Worm (Caenorhabditis elegans) whole organism, L1 larva: ENCODE measurements around the gene srz-91.

ENCODE experiments used
- C04F5.9 ChIP-seq: sonication (generic microtip); optimal IDR thresholded peaks from 2 replicates; lab custom pipeline; 2016; ENCODE audit warnings: missing genetic modification characterization, missing compliant biosample characterization
- C34B4.2 ChIP-seq: sonication (generic microtip); optimal IDR thresholded peaks from 2 replicates; lab custom pipeline; 2017; ENCODE audit warnings: mild to moderate bottlenecking, missing genetic modification characterization, missing compliant biosample characterization
- aha-1 ChIP-seq: fragments of 150-350 bp; optimal IDR thresholded peaks from 2 replicates; lab custom pipeline; 2014; ENCODE audit warnings: missing biosample characterization, missing genetic modification characterization
- alr-1 ChIP-seq: fragments of 200-800 bp; sonication (Bioruptor generic); optimal IDR thresholded peaks from 2 replicates; lab custom pipeline; 2018; ENCODE audit warnings: borderline replicate concordance, mild to moderate bottlenecking, missing genetic modification characterization, missing compliant biosample characterization
- aly-2 ChIP-seq: fragments of 150-350 bp; optimal IDR thresholded peaks from 2 replicates; lab custom pipeline; 2014; ENCODE audit warnings: missing biosample characterization, missing genetic modification characterization
- ama-1 ChIP-seq: fragments of 150-350 bp; optimal IDR thresholded peaks from 2 replicates; lab custom pipeline; 2014
- blmp-1 ChIP-seq: fragments of 150-350 bp; optimal IDR thresholded peaks from 2 replicates; lab custom pipeline; 2014; ENCODE audit warnings: missing biosample characterization, missing genetic modification characterization
- ceh-63 ChIP-seq: fragments of 200-800 bp; sonication (Bioruptor generic); optimal IDR thresholded peaks from 2 replicates; lab custom pipeline; 2018; ENCODE audit warnings: mild to moderate bottlenecking, missing genetic modification characterization, missing compliant biosample characterization
- ceh-8 ChIP-seq: fragments of 200-800 bp; sonication (Bioruptor generic); optimal IDR thresholded peaks from 2 replicates; lab custom pipeline; 2018; ENCODE audit warnings: mild to moderate bottlenecking, missing genetic modification characterization, moderate library complexity, missing compliant biosample characterization
- ceh-82 ChIP-seq, 3 experiments: fragments of 150-350 bp in 1 of 3; sonication (generic microtip) in 2 of 3; optimal IDR thresholded peaks; 2 replicates each; lab custom pipeline; 2014 to 2017; ENCODE audit warnings: missing biosample characterization in 3 of 3, missing genetic modification characterization in 3 of 3
- ces-1 ChIP-seq: fragments of 150-350 bp; optimal IDR thresholded peaks from 2 replicates; lab custom pipeline; 2014; ENCODE audit warnings: missing biosample characterization, missing genetic modification reagents, missing genetic modification characterization
- dpl-1 ChIP-seq, 3 experiments: fragments of 150-350 bp in 2 of 3; sonication (generic microtip) in 1 of 3; optimal IDR thresholded peaks; 2 replicates each; lab custom pipeline; 2014 to 2017; ENCODE audit warnings: missing biosample characterization in 3 of 3, missing genetic modification characterization in 3 of 3, missing genetic modification reagents in 3 of 3
- dsc-1 ChIP-seq: sonication (generic microtip); optimal IDR thresholded peaks from 2 replicates; lab custom pipeline; 2016; ENCODE audit warnings: mild to moderate bottlenecking, missing genetic modification characterization, missing compliant biosample characterization
- efl-3 ChIP-seq: fragments of 200-800 bp; sonication (Bioruptor generic); optimal IDR thresholded peaks from 2 replicates; lab custom pipeline; 2018; ENCODE audit warnings: mild to moderate bottlenecking, missing genetic modification characterization, missing compliant biosample characterization
- egl-13 ChIP-seq: sonication (generic microtip); optimal IDR thresholded peaks from 2 replicates; lab custom pipeline; 2016; ENCODE audit warnings: missing genotype, missing genetic modification reagents, missing genetic modification characterization, missing compliant biosample characterization
- egl-27 ChIP-seq, 2 experiments: fragments of 150-350 bp in 1 of 2; sonication (generic microtip); optimal IDR thresholded peaks; 3 replicates each; lab custom pipeline; 2017 to 2018; ENCODE audit warnings: missing biosample characterization in 2 of 2, missing genetic modification characterization in 2 of 2, missing genetic modification reagents in 2 of 2
- ets-5 ChIP-seq: fragments of 200-800 bp; sonication (Bioruptor generic); IDR thresholded peaks from 2 replicates; pipeline ENCODE4 v1.3.6; 2022; ENCODE audit warnings: missing genetic modification characterization, missing compliant biosample characterization
- fkh-10 ChIP-seq: sonication (generic microtip); optimal IDR thresholded peaks from 2 replicates; lab custom pipeline; 2017; ENCODE audit warnings: missing biosample characterization, missing genetic modification reagents, missing genetic modification characterization
- fkh-8 ChIP-seq: sonication (generic microtip); optimal IDR thresholded peaks from 2 replicates; lab custom pipeline; 2016; ENCODE audit warnings: mild to moderate bottlenecking, missing genetic modification characterization, missing compliant biosample characterization
- fos-1 ChIP-seq: fragments of 150-350 bp; optimal IDR thresholded peaks from 2 replicates; lab custom pipeline; 2014; ENCODE audit warnings: missing biosample characterization, missing genetic modification characterization
- grh-1 ChIP-seq: fragments of 200-800 bp; sonication (Bioruptor generic); IDR thresholded peaks from 2 replicates; pipeline ENCODE4 v1.3.6; 2022; ENCODE audit warnings: missing genetic modification reagents, missing genetic modification characterization, missing compliant biosample characterization
- hlh-17 ChIP-seq: fragments of 200-800 bp; sonication (Bioruptor generic); optimal IDR thresholded peaks from 2 replicates; lab custom pipeline; 2018; ENCODE audit warnings: missing genetic modification characterization, mild to moderate bottlenecking, missing compliant biosample characterization, moderate library complexity, borderline replicate concordance
- hlh-4 ChIP-seq: sonication (generic microtip); optimal IDR thresholded peaks from 2 replicates; lab custom pipeline; 2016; ENCODE audit warnings: mild to moderate bottlenecking, missing genetic modification characterization, missing compliant biosample characterization
- hpl-2 ChIP-seq: fragments of 150-350 bp; optimal IDR thresholded peaks from 2 replicates; lab custom pipeline; 2014; ENCODE audit warnings: missing biosample characterization, missing genetic modification reagents, missing genetic modification characterization
- irx-1 ChIP-seq: sonication (generic microtip); optimal IDR thresholded peaks from 2 replicates; lab custom pipeline; 2016; ENCODE audit warnings: missing genetic modification characterization, missing compliant biosample characterization
- isw-1 ChIP-seq: fragments of 200-800 bp; sonication (Bioruptor generic); IDR thresholded peaks from 2 replicates; pipeline ENCODE4 v1.3.6; 2022; ENCODE audit warnings: missing genetic modification characterization, missing compliant biosample characterization
- lin-15B ChIP-seq: fragments of 150-350 bp; sonication (generic microtip); optimal IDR thresholded peaks from 3 replicates; lab custom pipeline; 2014; ENCODE audit warnings: missing biosample characterization, missing genetic modification characterization
- lin-35 ChIP-seq, 2 experiments: fragments of 150-350 bp; optimal IDR thresholded peaks; 2 replicates each; lab custom pipeline; 2014; ENCODE audit warnings: missing biosample characterization in 2 of 2, missing genetic modification characterization in 2 of 2, missing genetic modification reagents in 2 of 2
- lir-3 ChIP-seq: sonication (generic microtip); optimal IDR thresholded peaks from 2 replicates; lab custom pipeline; 2016; ENCODE audit warnings: mild to moderate bottlenecking, missing genetic modification characterization, moderate library complexity, missing compliant biosample characterization; ENCODE audit not compliant: poor library complexity
- lsy-2 ChIP-seq, 2 experiments: fragments of 150-350 bp; optimal IDR thresholded peaks; 2 replicates each; lab custom pipeline; 2014; ENCODE audit warnings: missing biosample characterization in 2 of 2, missing genetic modification characterization in 2 of 2
- mab-9 ChIP-seq: fragments of 200-800 bp; sonication (Bioruptor generic); IDR thresholded peaks from 2 replicates; pipeline ENCODE4 v1.3.6; 2022; ENCODE audit warnings: missing genetic modification reagents, missing genetic modification characterization, missing compliant biosample characterization
- mep-1 ChIP-seq: fragments of 150-350 bp; optimal IDR thresholded peaks from 2 replicates; lab custom pipeline; 2014; ENCODE audit warnings: missing biosample characterization, missing genetic modification characterization
- nhr-11 ChIP-seq: fragments of 150-350 bp; optimal IDR thresholded peaks from 2 replicates; lab custom pipeline; 2014; ENCODE audit warnings: missing biosample characterization, missing genetic modification characterization
- nhr-12 ChIP-seq: sonication (generic microtip); optimal IDR thresholded peaks from 2 replicates; lab custom pipeline; 2017; ENCODE audit warnings: missing biosample characterization, missing genetic modification characterization
- nhr-47 ChIP-seq: sonication (generic microtip); optimal IDR thresholded peaks from 2 replicates; lab custom pipeline; 2016; ENCODE audit warnings: mild to moderate bottlenecking, missing genetic modification characterization, moderate library complexity, missing compliant biosample characterization
- nhr-77 ChIP-seq: fragments of 150-350 bp; optimal IDR thresholded peaks from 2 replicates; lab custom pipeline; 2014; ENCODE audit warnings: missing biosample characterization, missing genetic modification characterization
- nhr-84 ChIP-seq: sonication (generic microtip); optimal IDR thresholded peaks from 2 replicates; lab custom pipeline; 2017; ENCODE audit warnings: missing biosample characterization, missing genetic modification characterization
- pax-3 ChIP-seq: fragments of 200-800 bp; sonication (Bioruptor generic); optimal IDR thresholded peaks from 2 replicates; lab custom pipeline; 2018; ENCODE audit warnings: mild to moderate bottlenecking, missing genetic modification characterization, moderate library complexity, missing compliant biosample characterization
- pqm-1 ChIP-seq: sonication (generic microtip); optimal IDR thresholded peaks from 3 replicates; lab custom pipeline; 2017; ENCODE audit warnings: missing biosample characterization, missing genetic modification characterization
- rnt-1 ChIP-seq: sonication (generic microtip); optimal IDR thresholded peaks from 2 replicates; lab custom pipeline; 2016; ENCODE audit warnings: mild to moderate bottlenecking, missing genetic modification characterization, moderate library complexity, missing compliant biosample characterization
- snu-23 ChIP-seq: sonication (generic microtip); optimal IDR thresholded peaks from 2 replicates; lab custom pipeline; 2016; ENCODE audit warnings: missing genetic modification characterization, missing compliant biosample characterization
- swsn-7 ChIP-seq: sonication (generic microtip); optimal IDR thresholded peaks from 2 replicates; lab custom pipeline; 2016; ENCODE audit warnings: missing genetic modification characterization, missing compliant biosample characterization
- unc-86 ChIP-seq: sonication (generic microtip); optimal IDR thresholded peaks from 2 replicates; lab custom pipeline; 2016; ENCODE audit warnings: missing genetic modification characterization, missing compliant biosample characterization
- xbp-1 ChIP-seq: sonication (generic microtip); optimal IDR thresholded peaks from 2 replicates; lab custom pipeline; 2016; ENCODE audit warnings: missing genetic modification characterization, missing compliant biosample characterization
- zag-1 ChIP-seq: fragments of 150-350 bp; optimal IDR thresholded peaks from 2 replicates; lab custom pipeline; 2014; ENCODE audit warnings: missing biosample characterization, missing genetic modification characterization
- zip-4 ChIP-seq: fragments of 200-800 bp; sonication (Bioruptor generic); optimal IDR thresholded peaks from 2 replicates; lab custom pipeline; 2018; ENCODE audit warnings: mild to moderate bottlenecking, missing genetic modification characterization, moderate library complexity, missing compliant biosample characterization
- ztf-11 ChIP-seq, 2 experiments: sonication (generic microtip); optimal IDR thresholded peaks; 2 replicates each; lab custom pipeline; 2016 to 2017; ENCODE audit warnings: missing genetic modification characterization in 2 of 2, missing biosample characterization in 1 of 2, missing compliant biosample characterization in 1 of 2

The srz-91 gene

DNA sequence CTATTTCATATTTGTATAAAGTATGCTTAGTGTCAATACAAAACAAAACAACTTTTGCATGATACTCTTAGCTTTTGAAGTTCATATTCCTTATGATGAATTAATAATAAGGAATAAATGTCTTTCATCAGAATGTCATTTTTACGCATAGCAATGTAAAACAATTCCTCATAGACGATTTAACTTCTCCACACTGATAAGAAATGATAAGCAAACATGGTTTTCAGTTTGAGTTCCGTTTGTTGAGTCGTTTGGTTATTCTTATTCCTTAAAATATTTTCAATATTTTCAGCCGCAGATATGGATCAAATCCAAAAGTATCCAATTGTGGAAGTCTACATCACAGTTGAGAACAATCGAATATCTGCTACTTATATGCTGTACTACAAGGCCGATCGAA, 17.0 kb downstream of the srz-91 start, which contains the start of gene F57G4.11:
Gene F57G4.11 (plus strand): TSS at position 301 of the 400 bp plus-strand sequence.
- TF ChIP-seq alr-1 (tag; lab: Kevin White, UChicago): no peak
- TF ChIP-seq xbp-1: no peak
- TF ChIP-seq pqm-1 (tag; lab: Kevin White, UChicago): no peak
- no peak for TF ChIP-seq hlh-17
- TF ChIP-seq lin-35 (GFP tag; optimal IDR thresholded peaks at IDR 0.05; lab: Kevin White, UChicago): no peak
- TF ChIP-seq ztf-11 (tag; optimal IDR thresholded peaks at IDR 0.05; lab: Kevin White, UChicago): no peak
- TF ChIP-seq ceh-63 (GFP tag; lab: Kevin White, UChicago): no peak
- no peak for TF ChIP-seq dpl-1 (GFP tag; optimal IDR thresholded peaks at IDR 0.05; lab: Kevin White, UChicago)
- TF ChIP-seq unc-86: no peak
- no peak for TF ChIP-seq fkh-10 (GFP tag; lab: Kevin White, UChicago)
- TF ChIP-seq hlh-4 (tag; lab: Kevin White, UChicago): no peak
- TF ChIP-seq ces-1 (GFP tag; lab: Kevin White, UChicago): no peak
- no peak for TF ChIP-seq snu-23 (GFP tag; lab: Kevin White, UChicago)
- no peak for TF ChIP-seq ets-5 (GFP tag; lab: Robert Waterston, UW)
- no peak for TF ChIP-seq nhr-12 (tag; lab: Kevin White, UChicago)
- no peak for TF ChIP-seq nhr-77
- TF ChIP-seq isw-1 (GFP tag; lab: Robert Waterston, UW): no peak
- no peak for TF ChIP-seq egl-13
- no peak for TF ChIP-seq nhr-47
- TF ChIP-seq aha-1 (tag; lab: Kevin White, UChicago): no peak

DNA sequence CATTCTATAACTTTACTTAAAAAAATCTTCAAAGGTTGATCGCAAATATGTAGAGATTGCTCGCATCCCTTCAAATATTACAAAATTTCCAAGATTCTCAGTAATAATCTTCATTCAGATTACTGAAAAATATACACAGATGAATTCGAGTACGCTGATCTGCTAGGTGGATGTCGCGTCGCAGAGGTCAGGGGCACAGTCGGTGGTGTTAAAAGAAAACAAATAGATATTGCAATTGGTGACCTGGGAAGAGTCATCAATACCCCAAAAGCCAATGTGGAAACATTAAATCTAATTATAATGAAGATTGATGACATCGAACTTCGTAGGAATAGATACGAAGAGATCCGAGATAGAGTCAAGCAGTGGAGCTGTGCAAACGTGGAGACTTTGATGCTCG, 20.7 kb downstream of the srz-91 start, which contains the start of gene F57G4.10:
Gene F57G4.10 (plus strand): TSS at position 301 of the 400 bp plus-strand sequence.
- no peak for TF ChIP-seq pax-3 (tag; lab: Kevin White, UChicago)
- TF ChIP-seq C04F5.9 (tag; lab: Kevin White, UChicago): no peak
- no peak for TF ChIP-seq fkh-8
- TF ChIP-seq fos-1: no peak
- no peak for TF ChIP-seq lin-35 (GFP tag; optimal IDR thresholded peaks at IDR 0.05; lab: Kevin White, UChicago)
- TF ChIP-seq lsy-2 (tag; optimal IDR thresholded peaks at IDR 0.05; lab: Kevin White, UChicago): no peak
- no peak for TF ChIP-seq ceh-82 (tag; optimal IDR thresholded peaks at IDR 0.05; lab: Kevin White, UChicago)

- TF ChIP-seq alr-1 (tag; lab: Kevin White, UChicago) (no peak), hlh-4 (tag; lab: Kevin White, UChicago) (no peak), ceh-8 (no peak), aly-2 (tag; lab: Kevin White, UChicago) (no peak), egl-27 (tag; optimal IDR thresholded peaks at IDR 0.05; lab: Kevin White, UChicago) (no peak), fkh-10 (GFP tag; lab: Kevin White, UChicago) (no peak), mab-9 (no peak), ama-1 (lab: Kevin White, UChicago) (no peak), C04F5.9 (tag; lab: Kevin White, UChicago) (no peak), lsy-2 (tag; optimal IDR thresholded peaks at IDR 0.05; lab: Kevin White, UChicago) (no peak), efl-3 (GFP tag; lab: Kevin White, UChicago) (no peak), hpl-2 (no peak), nhr-84 (tag; lab: Kevin White, UChicago) (no peak), mep-1 (tag; lab: Kevin White, UChicago) (no peak), zip-4 (GFP tag; lab: Kevin White, UChicago) (no peak), pqm-1 (tag; lab: Kevin White, UChicago) (no peak)
Measured at ce11 chrV:17650427-17650826, 42.5 kb downstream of the srz-91 start, which contains the start of gene fbxa-192. fbxa-192 (minus strand) TSS chrV:17650527.

- TF ChIP-seq irx-1 (no peak), hpl-2 (no peak), mab-9 (no peak), blmp-1 (tag; lab: Kevin White, UChicago) (no peak), grh-1 (GFP tag; lab: Robert Waterston, UW) (no peak), rnt-1 (tag; lab: Kevin White, UChicago) (no peak), lir-3 (no peak), fkh-10 (GFP tag; lab: Kevin White, UChicago) (no peak), nhr-11 (tag; lab: Kevin White, UChicago) (no peak), dsc-1 (tag; lab: Kevin White, UChicago) (no peak), ces-1 (GFP tag; lab: Kevin White, UChicago) (no peak), zag-1 (tag; lab: Kevin White, UChicago) (no peak), swsn-7 (tag; lab: Kevin White, UChicago) (no peak), C34B4.2 (tag; lab: Kevin White, UChicago) (no peak), hlh-4 (tag; lab: Kevin White, UChicago) (no peak), lin-15B (tag; lab: Kevin White, UChicago) (no peak)
Measured at ce11 chrV:17655205-17655604, 47.3 kb downstream of the srz-91 start.
